Worm (Caenorhabditis elegans): ENCODE results near the gene chil-6.

ce11 chrII:9841985-9842505, 15.6 kb downstream of the chil-6 start, which contains the start of gene rnh-1.2:
- TF ChIP-seq zag-1 (tag; optimal IDR thresholded peaks at IDR 0.05), result no peak
- TF ChIP-seq unc-62 (GFP tag; optimal IDR thresholded peaks at IDR 0.05), result no peak
- TF ChIP-seq lir-3 (tag; optimal IDR thresholded peaks at IDR 0.05; ENCODE audit: poor library complexity), result no peak
- no peak for TF ChIP-seq egl-27 (tag; optimal IDR thresholded peaks at IDR 0.05)
- no peak for TF ChIP-seq nhr-237 (tag; optimal IDR thresholded peaks at IDR 0.05)
- no peak for TF ChIP-seq elt-3 (tag; optimal IDR thresholded peaks at IDR 0.05)
